Worm (Caenorhabditis elegans): ENCODE results near the gene Y73B6BL.12.

The Y73B6BL.12 gene

ce11 chrIV:6328198-6328597 is 10.9 kb upstream of the Y73B6BL.12 start:
- TF ChIP-seq hmg-4 (GFP tag; optimal IDR thresholded peaks at IDR 0.05) (no peak), aly-1 (tag; optimal IDR thresholded peaks at IDR 0.05) (no peak), B0310.2 (tag; optimal IDR thresholded peaks at IDR 0.05) (no peak)

DNA sequence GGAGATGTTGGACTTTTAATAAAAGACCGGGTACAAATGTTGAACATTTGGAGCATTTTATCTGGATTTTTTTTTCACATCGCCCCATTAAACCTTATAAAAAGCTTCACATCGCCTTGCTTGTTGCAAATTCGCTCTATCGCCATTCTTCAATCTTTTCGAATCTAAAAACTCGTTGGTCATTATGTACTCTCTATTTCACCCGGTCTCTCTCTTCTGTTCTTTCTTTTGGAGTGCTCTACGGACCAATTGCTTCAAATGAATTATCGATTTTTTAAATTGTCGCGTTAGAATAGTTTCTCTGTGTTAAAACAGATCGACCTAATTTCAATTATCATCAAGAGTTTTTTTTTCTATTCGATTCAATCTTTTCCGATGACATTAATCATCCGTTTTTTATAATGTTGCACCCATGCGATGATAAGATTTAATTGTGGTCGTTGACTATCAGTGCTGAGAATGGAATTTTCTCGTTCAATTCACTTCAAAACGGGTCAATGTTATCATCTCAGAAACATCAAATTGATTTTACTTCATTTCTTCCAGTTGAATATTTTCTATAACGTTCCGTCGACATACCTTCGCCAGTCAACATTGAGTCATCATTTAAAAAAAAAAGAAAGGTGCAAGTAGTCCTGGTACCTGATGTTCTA is 10.2 kb upstream of the Y73B6BL.12 start:
- TF ChIP-seq ceh-36 (tag; optimal IDR thresholded peaks at IDR 0.05) = no peak
- no peak for TF ChIP-seq tra-4 (tag; optimal IDR thresholded peaks at IDR 0.05)
- TF ChIP-seq ceh-13 (GFP tag; optimal IDR thresholded peaks at IDR 0.05) = no peak
- no peak for TF ChIP-seq ama-1 (optimal IDR thresholded peaks at IDR 0.05)
- no peak for TF ChIP-seq hmbx-1 (tag; optimal IDR thresholded peaks at IDR 0.05)
- TF ChIP-seq F13C5.2 (tag; optimal IDR thresholded peaks at IDR 0.05) = no peak
- TF ChIP-seq aly-1 (tag; optimal IDR thresholded peaks at IDR 0.05) = no peak
- no peak for TF ChIP-seq ets-7 (tag; optimal IDR thresholded peaks at IDR 0.05)

DNA sequence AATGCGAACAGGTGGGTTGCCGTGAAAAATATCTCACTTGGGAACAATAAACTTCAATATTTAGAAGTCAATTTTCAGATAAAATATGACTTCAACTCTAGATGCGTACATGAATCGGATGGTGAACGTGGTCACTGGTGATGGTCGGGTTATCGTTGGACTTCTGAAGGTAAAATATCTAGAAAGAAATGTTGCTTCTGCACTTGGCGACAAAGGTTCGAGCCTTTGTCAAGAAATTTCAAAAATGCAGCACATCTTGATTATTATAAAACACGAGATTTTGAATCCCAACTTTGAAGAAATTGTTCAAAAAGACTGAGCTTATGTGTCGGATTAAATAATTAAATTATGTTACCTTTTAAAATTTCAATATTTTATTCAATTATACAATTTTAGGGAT is 9.2 kb upstream of the Y73B6BL.12 start, which contains the start of gene lsm-8:
Gene lsm-8 (plus strand): TSS at position 79 of the 400 bp plus-strand sequence.
- no peak for TF ChIP-seq ets-7 (tag; optimal IDR thresholded peaks at IDR 0.05)
- no peak for TF ChIP-seq ceh-13 (GFP tag; optimal IDR thresholded peaks at IDR 0.05)
- no peak for TF ChIP-seq ceh-36 (tag; optimal IDR thresholded peaks at IDR 0.05)
- TF ChIP-seq flt-1 (GFP tag; IDR thresholded peaks at IDR 0.05) = no peak
- no peak for TF ChIP-seq B0310.2 (tag; optimal IDR thresholded peaks at IDR 0.05)
- no peak for TF ChIP-seq hmbx-1 (tag; optimal IDR thresholded peaks at IDR 0.05)
- no peak for TF ChIP-seq hmg-4 (GFP tag; optimal IDR thresholded peaks at IDR 0.05)
- TF ChIP-seq scrt-1 (GFP tag; IDR thresholded peaks at IDR 0.05) = no peak
- TF ChIP-seq tbx-37 (GFP tag; conservative IDR thresholded peaks at IDR 0.05) = no peak
- no peak for TF ChIP-seq pes-1 (GFP tag; IDR thresholded peaks at IDR 0.05)
- TF ChIP-seq sea-1 (GFP tag; conservative IDR thresholded peaks at IDR 0.05) = no peak
- TF ChIP-seq aly-1 (tag; optimal IDR thresholded peaks at IDR 0.05) = no peak

DNA sequence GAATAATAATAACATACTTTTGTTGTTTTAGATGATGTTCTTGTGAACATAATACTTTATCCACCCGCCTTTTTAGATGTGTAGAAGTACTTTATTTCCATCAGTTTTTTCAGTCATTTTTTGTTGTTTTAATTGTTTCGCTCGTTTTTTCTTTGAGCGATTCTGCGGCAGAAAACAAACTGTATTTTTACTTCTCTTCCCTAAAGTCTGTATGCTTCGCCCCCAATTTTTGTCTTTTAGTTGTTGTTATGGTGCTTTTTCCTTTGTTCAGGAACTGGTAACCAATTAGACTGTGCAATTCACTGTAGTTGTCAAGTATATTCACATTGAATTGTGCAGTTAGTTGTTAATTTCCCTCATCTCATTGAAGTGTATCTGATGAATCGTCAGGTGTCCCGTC is 8.5 kb upstream of the Y73B6BL.12 start:
- TF ChIP-seq tbx-11 (GFP tag; IDR thresholded peaks at IDR 0.05) = no peak
- TF ChIP-seq flt-1 (GFP tag; IDR thresholded peaks at IDR 0.05) = no peak
- no peak for TF ChIP-seq F13C5.2 (tag; optimal IDR thresholded peaks at IDR 0.05)
- TF ChIP-seq aly-1 (tag; optimal IDR thresholded peaks at IDR 0.05) = no peak
- no peak for TF ChIP-seq ceh-13 (GFP tag; optimal IDR thresholded peaks at IDR 0.05)
- TF ChIP-seq hnd-1 (tag; optimal IDR thresholded peaks at IDR 0.05) = no peak
- no peak for TF ChIP-seq tra-4 (tag; optimal IDR thresholded peaks at IDR 0.05)
- TF ChIP-seq scrt-1 (GFP tag; IDR thresholded peaks at IDR 0.05) = no peak
- TF ChIP-seq ets-7 (tag; optimal IDR thresholded peaks at IDR 0.05) = no peak
- no peak for TF ChIP-seq pes-1 (GFP tag; IDR thresholded peaks at IDR 0.05)
- no peak for TF ChIP-seq tbx-37 (GFP tag; conservative IDR thresholded peaks at IDR 0.05)
- no peak for TF ChIP-seq sea-1 (GFP tag; conservative IDR thresholded peaks at IDR 0.05)
- TF ChIP-seq hmg-4 (GFP tag; optimal IDR thresholded peaks at IDR 0.05) = no peak
- no peak for TF ChIP-seq hmbx-1 (tag; optimal IDR thresholded peaks at IDR 0.05)

DNA sequence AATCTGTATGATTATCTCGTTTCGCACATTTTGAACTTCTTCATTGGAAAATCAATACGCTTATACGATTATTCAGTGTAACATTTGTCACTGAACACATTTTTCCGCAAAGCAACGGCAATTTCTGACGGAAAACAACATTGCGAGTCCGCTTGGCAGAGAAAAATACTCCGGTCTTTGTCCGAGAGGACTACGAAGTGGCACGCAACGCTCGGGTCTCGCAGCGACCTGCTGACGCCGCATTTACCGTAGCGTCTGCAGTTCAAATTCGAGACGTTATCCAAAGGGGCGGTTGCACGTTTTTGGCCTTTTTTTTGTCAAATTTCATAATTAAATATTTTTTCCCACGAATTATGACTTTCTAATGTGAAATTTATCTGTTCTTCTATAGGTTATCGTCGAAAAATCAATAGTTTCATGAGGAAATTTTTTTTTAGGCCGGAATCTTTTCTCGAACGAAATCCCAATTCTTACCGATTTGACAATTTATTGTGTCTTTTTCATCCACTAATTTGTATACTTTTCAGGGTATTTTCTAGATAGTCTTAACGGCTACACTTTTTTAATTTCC is 6.5 kb upstream of the Y73B6BL.12 start, which contains the start of gene sqd-1:
Gene sqd-1 (plus strand): TSS at position 521 of the 571 bp plus-strand sequence.
- TF ChIP-seq hmg-4 (GFP tag; optimal IDR thresholded peaks at IDR 0.05) (peak; percentile 73), F13C5.2 (tag; optimal IDR thresholded peaks at IDR 0.05) (peak; percentile 80), tbx-37 (GFP tag; conservative IDR thresholded peaks at IDR 0.05) (peak; percentile 54; the same call in 1 of the 2 replicates), aly-1 (tag; optimal IDR thresholded peaks at IDR 0.05) (no peak), ceh-36 (tag; optimal IDR thresholded peaks at IDR 0.05) (no peak), tbx-11 (GFP tag; IDR thresholded peaks at IDR 0.05) (peak; percentile 49; the same call in 1 of the 2 replicates), flt-1 (GFP tag; IDR thresholded peaks at IDR 0.05) (peak; percentile 63; the same call in 1 of the 2 replicates), hmbx-1 (tag; optimal IDR thresholded peaks at IDR 0.05) (no peak), ama-1 (optimal IDR thresholded peaks at IDR 0.05) (no peak), ceh-13 (GFP tag; optimal IDR thresholded peaks at IDR 0.05) (no peak), scrt-1 (GFP tag; IDR thresholded peaks at IDR 0.05) (no peak), B0310.2 (tag; optimal IDR thresholded peaks at IDR 0.05) (no peak), pes-1 (GFP tag; IDR thresholded peaks at IDR 0.05) (peak; percentile 54; the same call in 1 of the 2 replicates), hnd-1 (tag; optimal IDR thresholded peaks at IDR 0.05) (no peak), tra-4 (tag; optimal IDR thresholded peaks at IDR 0.05) (no peak), ets-7 (tag; optimal IDR thresholded peaks at IDR 0.05) (no peak), sea-1 (GFP tag; conservative IDR thresholded peaks at IDR 0.05) (no peak)

- peak; percentile 25 for TF ChIP-seq hmbx-1 (tag; optimal IDR thresholded peaks at IDR 0.05)
- TF ChIP-seq hnd-1 (tag; optimal IDR thresholded peaks at IDR 0.05) = no peak
- no peak for TF ChIP-seq ama-1 (optimal IDR thresholded peaks at IDR 0.05)
- peak; percentile 53; the same call in 1 of the 2 replicates for TF ChIP-seq pes-1 (GFP tag; IDR thresholded peaks at IDR 0.05)
- TF ChIP-seq F13C5.2 (tag; optimal IDR thresholded peaks at IDR 0.05) = peak; percentile 9
- peak; percentile 81 for TF ChIP-seq tbx-37 (GFP tag; conservative IDR thresholded peaks at IDR 0.05)
- no peak for TF ChIP-seq tbx-11 (GFP tag; IDR thresholded peaks at IDR 0.05)
These were observed 4.4 kb upstream of the Y73B6BL.12 start, which contains the start of gene Y73B6BL.29 for ce11 chrIV:6321667-6322066. Gene Y73B6BL.29 (plus strand): TSS chrIV:6321929.

DNA sequence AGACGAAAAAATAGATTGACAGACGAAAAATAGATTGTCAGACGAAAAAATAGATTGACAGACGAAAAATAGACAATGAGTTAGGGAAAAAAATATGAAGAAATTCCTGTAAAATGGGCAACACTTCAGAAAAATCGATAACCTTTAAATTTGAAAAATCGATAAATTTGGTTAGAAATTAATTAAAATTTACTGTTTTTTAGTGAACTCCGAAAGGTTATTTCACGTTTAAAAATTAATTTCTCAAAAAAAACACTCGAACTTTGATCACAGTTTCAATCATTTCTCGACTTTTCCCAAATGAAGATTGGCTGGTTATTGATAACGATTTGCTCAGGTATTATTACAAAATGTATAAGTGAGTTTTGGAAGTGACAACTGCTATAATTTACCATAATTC is 9.8 kb downstream of the Y73B6BL.12 start, which contains the start of gene csp-2:
Gene csp-2 (plus strand): TSS at position 301 of the 400 bp plus-strand sequence.
- TF ChIP-seq sea-1 (GFP tag; conservative IDR thresholded peaks at IDR 0.05) = no peak
- no peak for TF ChIP-seq ceh-36 (tag; optimal IDR thresholded peaks at IDR 0.05)
- no peak for TF ChIP-seq hmg-4 (GFP tag; optimal IDR thresholded peaks at IDR 0.05)
- no peak for TF ChIP-seq pes-1 (GFP tag; IDR thresholded peaks at IDR 0.05)
- no peak for TF ChIP-seq hmbx-1 (tag; optimal IDR thresholded peaks at IDR 0.05)
- no peak for TF ChIP-seq tbx-11 (GFP tag; IDR thresholded peaks at IDR 0.05)
- no peak for TF ChIP-seq hnd-1 (tag; optimal IDR thresholded peaks at IDR 0.05)
- no peak for TF ChIP-seq ceh-13 (GFP tag; optimal IDR thresholded peaks at IDR 0.05)
- TF ChIP-seq aly-1 (tag; optimal IDR thresholded peaks at IDR 0.05) = no peak
- TF ChIP-seq ama-1 (optimal IDR thresholded peaks at IDR 0.05) = no peak
- TF ChIP-seq tra-4 (tag; optimal IDR thresholded peaks at IDR 0.05) = no peak
- TF ChIP-seq flt-1 (GFP tag; IDR thresholded peaks at IDR 0.05) = no peak
- no peak for TF ChIP-seq B0310.2 (tag; optimal IDR thresholded peaks at IDR 0.05)
